Fruit fly (Drosophila melanogaster) whole organism, adult: ENCODE results near the gene EMC2A.

Source experiments
- CG11617 ChIP-seq: fragments of 200-800 bp; sonication (Bioruptor generic); optimal IDR thresholded peaks from 2 replicates; lab custom pipeline; 2017; ENCODE audit warnings: mild to moderate bottlenecking, missing biosample characterization, missing genetic modification reagents, missing genetic modification characterization
- CG12768 ChIP-seq: fragments of 200-800 bp; sonication (Bioruptor generic); optimal IDR thresholded peaks from 2 replicates; lab custom pipeline; 2017; ENCODE audit warnings: missing biosample characterization, missing genetic modification characterization, mild to moderate bottlenecking, moderate library complexity, missing genetic modification reagents
- CG14711 ChIP-seq: fragments of 200-800 bp; sonication (Bioruptor generic); optimal IDR thresholded peaks from 2 replicates; lab custom pipeline; 2018; ENCODE audit warnings: missing biosample characterization, mild to moderate bottlenecking, missing genetic modification characterization, moderate library complexity
- CG1620 ChIP-seq: fragments of 200-800 bp; sonication (Bioruptor generic); optimal IDR thresholded peaks from 2 replicates; lab custom pipeline; 2016; ENCODE audit warnings: missing biosample characterization, missing genetic modification characterization
- CG33017 ChIP-seq: fragments of 200-800 bp; sonication (Bioruptor generic); optimal IDR thresholded peaks from 2 replicates; lab custom pipeline; 2018; ENCODE audit warnings: missing biosample characterization, mild to moderate bottlenecking, missing genetic modification characterization, moderate library complexity
- CG5204 ChIP-seq: fragments of 200-800 bp; sonication (Bioruptor generic); optimal IDR thresholded peaks from 2 replicates; lab custom pipeline; 2016; ENCODE audit warnings: missing biosample characterization, missing genetic modification characterization
- CG7045 ChIP-seq: fragments of 200-800 bp; sonication (Bioruptor generic); optimal IDR thresholded peaks from 2 replicates; lab custom pipeline; 2017; ENCODE audit warnings: missing biosample characterization, mild to moderate bottlenecking, missing genetic modification characterization
- CG7101 ChIP-seq: fragments of 200-800 bp; sonication (Bioruptor generic); optimal IDR thresholded peaks from 2 replicates; lab custom pipeline; 2018; ENCODE audit warnings: missing biosample characterization, mild to moderate bottlenecking, missing genetic modification characterization, moderate library complexity
- Clk ChIP-seq: fragments of 200-800 bp; sonication (Bioruptor generic); optimal IDR thresholded peaks from 2 replicates; lab custom pipeline; 2017; ENCODE audit warnings: missing biosample characterization, missing genetic modification characterization
- Crg-1 ChIP-seq: fragments of 200-800 bp; sonication (Bioruptor generic); optimal IDR thresholded peaks from 2 replicates; lab custom pipeline; 2016; ENCODE audit warnings: missing biosample characterization, missing genetic modification characterization
- Hr96 ChIP-seq: fragments of 200-800 bp; sonication (Bioruptor generic); optimal IDR thresholded peaks from 2 replicates; lab custom pipeline; 2016; ENCODE audit warnings: missing biosample characterization, missing genetic modification characterization
- Mnt ChIP-seq: fragments of 200-800 bp; sonication (Bioruptor generic); optimal IDR thresholded peaks from 2 replicates; lab custom pipeline; 2016; ENCODE audit warnings: missing biosample characterization, mild to moderate bottlenecking, missing genetic modification characterization
- bab1 ChIP-seq: fragments of 200-800 bp; sonication (Bioruptor generic); optimal IDR thresholded peaks from 3 replicates; lab custom pipeline; 2019; ENCODE audit warnings: missing biosample characterization, mild to moderate bottlenecking, missing genetic modification characterization, moderate library complexity
- cic ChIP-seq: fragments of 200-800 bp; sonication (Bioruptor generic); optimal IDR thresholded peaks from 2 replicates; lab custom pipeline; 2017; ENCODE audit warnings: missing biosample characterization, mild to moderate bottlenecking, missing genetic modification characterization, moderate library complexity
- cnc ChIP-seq, 2 experiments: fragments of >200 bp; optimal IDR thresholded peaks; 2 replicates each; lab custom pipeline; 2017
- kay ChIP-seq: fragments of 200-800 bp; sonication (Bioruptor generic); peaks from one replicate; lab custom pipeline; 2016; ENCODE audit warnings: missing biosample characterization, missing genetic modification characterization, borderline replicate concordance
- ovo ChIP-seq: fragments of 200-800 bp; sonication (Bioruptor generic); optimal IDR thresholded peaks from 2 replicates; lab custom pipeline; 2016; ENCODE audit warnings: missing biosample characterization, missing genetic modification characterization
- pad ChIP-seq: fragments of 200-800 bp; sonication (Bioruptor generic); optimal IDR thresholded peaks from 3 replicates; lab custom pipeline; 2017; ENCODE audit warnings: missing biosample characterization, missing genetic modification characterization, mild to moderate bottlenecking, moderate library complexity, missing genetic modification reagents
- tj ChIP-seq: fragments of 200-800 bp; sonication (Bioruptor generic); optimal IDR thresholded peaks from 3 replicates; lab custom pipeline; 2017; ENCODE audit warnings: missing biosample characterization, mild to moderate bottlenecking, missing genetic modification characterization, moderate library complexity
- toe ChIP-seq: fragments of 200-800 bp; sonication (Bioruptor generic); optimal IDR thresholded peaks from 2 replicates; lab custom pipeline; 2016; ENCODE audit warnings: missing biosample characterization, missing genetic modification characterization

EMC2A gene

DNA sequence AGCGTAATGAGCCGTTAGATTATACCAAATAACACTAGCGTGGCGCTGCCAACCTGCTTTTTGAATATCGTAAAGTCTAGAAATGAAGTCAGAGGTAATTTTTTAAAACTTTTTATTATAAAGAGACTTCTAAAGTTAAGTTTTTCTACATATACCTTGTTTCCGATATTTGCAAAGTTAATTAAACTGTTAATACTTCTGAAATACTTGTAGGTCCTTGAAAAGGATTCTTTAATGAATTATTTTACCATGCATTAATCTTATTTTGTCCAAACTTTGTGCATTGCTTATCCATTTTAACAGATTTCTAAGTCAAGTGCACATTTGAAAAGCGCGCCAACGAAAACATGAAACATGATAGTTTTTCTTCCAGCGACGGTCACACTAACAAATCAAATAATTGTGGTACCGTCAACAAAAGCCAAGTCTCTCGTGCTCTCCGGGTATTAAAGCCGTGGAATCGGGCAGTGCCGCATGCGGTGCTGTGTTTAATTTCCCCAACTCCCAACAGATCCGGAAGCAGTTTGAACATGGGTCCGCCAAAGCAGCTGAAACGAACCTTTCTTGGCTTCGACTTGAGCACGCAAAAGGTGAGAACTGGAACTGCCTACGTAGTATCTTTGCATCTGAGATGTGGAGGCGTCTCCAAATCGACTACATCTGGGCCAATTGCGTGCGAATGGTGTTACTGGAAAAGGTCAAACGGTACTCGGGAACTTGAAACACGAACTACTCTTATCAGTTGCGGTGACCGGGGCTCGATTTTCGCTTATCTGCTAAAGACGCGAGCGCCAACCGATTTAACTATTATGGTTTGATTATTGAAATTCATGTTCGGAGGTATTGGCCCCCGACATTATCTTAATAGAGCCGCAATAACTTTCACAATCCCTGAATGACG, at the start of gene EMC2A, which contains the start of gene CG3534:
EMC2A (minus strand) TSS at position 13 of the 901 bp plus-strand sequence.
CG3534 (plus strand) TSS at position 388 of the 901 bp plus-strand sequence.
- peak; percentile 62 for TF ChIP-seq kay (GFP tag; lab: Kevin White, UChicago)
- TF ChIP-seq pad (GFP tag; lab: Kevin White, UChicago): peak; percentile 8
- TF ChIP-seq bab1 (GFP tag; lab: Kevin White, UChicago): peak; percentile 49
- TF ChIP-seq CG5204 (GFP tag; lab: Kevin White, UChicago): no peak
- TF ChIP-seq cnc (optimal IDR thresholded peaks at IDR 0.05; lab: Kevin White, UChicago): no peak
- peak; percentile 7 for TF ChIP-seq ovo (GFP tag; lab: Kevin White, UChicago)
- TF ChIP-seq CG33017 (tag; lab: Kevin White, UChicago): no peak
- TF ChIP-seq tj: no peak
- TF ChIP-seq CG12768: no peak
- no peak for TF ChIP-seq CG7045 (GFP tag; lab: Kevin White, UChicago)
- TF ChIP-seq CG14711: no peak
- TF ChIP-seq CG11617: no peak
- no peak for TF ChIP-seq Crg-1
- TF ChIP-seq CG1620: no peak
- TF ChIP-seq Clk (GFP tag; lab: Kevin White, UChicago): no peak
- no peak for TF ChIP-seq CG7101 (tag; lab: Kevin White, UChicago)
- TF ChIP-seq cic: no peak
- peak; percentile 24 for TF ChIP-seq toe
- no peak for TF ChIP-seq Hr96 (GFP tag; lab: Kevin White, UChicago)
- TF ChIP-seq Mnt: peak; percentile 13

DNA sequence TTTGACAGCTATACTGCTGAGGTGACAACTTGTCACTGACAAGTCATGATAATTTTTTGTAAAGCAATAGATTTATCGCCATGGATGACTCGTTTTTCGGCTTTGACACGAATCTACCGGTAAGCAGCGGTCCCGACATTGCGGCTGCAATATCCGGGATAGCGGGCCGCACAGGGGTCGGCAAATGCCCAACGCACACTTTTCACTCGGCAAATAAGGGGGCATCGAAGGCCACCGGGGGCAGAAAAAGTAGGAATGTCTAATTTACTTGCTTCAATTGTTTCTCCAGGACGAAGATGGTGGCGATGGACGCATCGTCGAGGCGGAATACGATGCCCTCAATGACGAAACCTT, 47.7 kb upstream of the EMC2A start:
- TF ChIP-seq Crg-1: no peak
- no peak for TF ChIP-seq CG7045 (GFP tag; lab: Kevin White, UChicago)
- no peak for TF ChIP-seq CG12768
- TF ChIP-seq CG33017 (tag; lab: Kevin White, UChicago): no peak
- no peak for TF ChIP-seq CG1620
- TF ChIP-seq ovo (GFP tag; lab: Kevin White, UChicago): no peak
- TF ChIP-seq CG5204 (GFP tag; lab: Kevin White, UChicago): no peak

DNA sequence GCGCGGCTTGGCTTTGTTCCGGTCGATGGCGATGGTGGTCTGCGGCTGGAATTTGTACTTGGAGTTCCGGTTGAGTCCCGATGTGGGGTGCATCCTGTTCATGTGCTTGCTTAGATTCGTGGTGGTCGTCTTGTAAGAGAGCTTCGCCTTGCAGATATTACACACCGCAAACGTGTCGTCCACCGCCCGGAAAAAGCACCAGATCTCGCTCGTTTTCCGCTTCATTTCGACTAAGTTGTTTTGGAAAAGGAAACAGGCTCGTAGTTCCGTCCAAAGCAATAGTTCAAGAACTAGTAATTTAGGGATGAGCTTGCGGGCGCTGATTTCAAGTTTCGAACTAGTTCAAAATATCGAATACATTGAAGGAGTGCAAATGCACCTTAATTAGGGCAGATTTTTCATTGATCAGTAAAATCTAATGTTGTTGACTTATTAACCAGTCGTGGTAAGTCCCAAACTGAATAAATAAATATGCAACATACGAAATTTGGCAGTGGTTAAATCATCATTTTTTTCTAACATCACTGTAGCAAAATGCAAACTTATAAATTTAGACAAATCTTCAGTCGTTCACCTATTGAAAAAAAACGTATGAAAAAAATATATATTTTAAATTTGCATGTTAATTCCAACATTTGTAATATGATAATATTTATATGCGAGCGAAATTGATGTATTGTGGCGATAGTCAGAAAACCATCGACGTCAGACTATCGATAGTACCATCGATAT, 47.1 kb upstream of the EMC2A start, which contains the start of the genes bdwf and Patr-1:
bdwf (minus strand) TSS at position 299 of the 732 bp plus-strand sequence.
Patr-1 (plus strand) TSS at position 727 of the 732 bp plus-strand sequence.
- TF ChIP-seq CG1620 (peak; percentile 41), CG5204 (GFP tag; lab: Kevin White, UChicago) (peak; percentile 50), kay (GFP tag; lab: Kevin White, UChicago) (peak; percentile 38), ovo (GFP tag; lab: Kevin White, UChicago) (no peak), cnc (optimal IDR thresholded peaks at IDR 0.05; lab: Kevin White, UChicago) (no peak), cic (no peak), CG7045 (GFP tag; lab: Kevin White, UChicago) (no peak), Crg-1 (peak; percentile 11), Mnt (peak; percentile 17), bab1 (GFP tag; lab: Kevin White, UChicago) (no peak), CG11617 (peak; percentile 38), CG14711 (peak; percentile 2), CG33017 (tag; lab: Kevin White, UChicago) (no peak), CG12768 (no peak), pad (GFP tag; lab: Kevin White, UChicago) (peak; percentile 31), toe (no peak), Hr96 (GFP tag; lab: Kevin White, UChicago) (no peak), Clk (GFP tag; lab: Kevin White, UChicago) (no peak), tj (peak; percentile 95), CG7101 (tag; lab: Kevin White, UChicago) (no peak)

DNA sequence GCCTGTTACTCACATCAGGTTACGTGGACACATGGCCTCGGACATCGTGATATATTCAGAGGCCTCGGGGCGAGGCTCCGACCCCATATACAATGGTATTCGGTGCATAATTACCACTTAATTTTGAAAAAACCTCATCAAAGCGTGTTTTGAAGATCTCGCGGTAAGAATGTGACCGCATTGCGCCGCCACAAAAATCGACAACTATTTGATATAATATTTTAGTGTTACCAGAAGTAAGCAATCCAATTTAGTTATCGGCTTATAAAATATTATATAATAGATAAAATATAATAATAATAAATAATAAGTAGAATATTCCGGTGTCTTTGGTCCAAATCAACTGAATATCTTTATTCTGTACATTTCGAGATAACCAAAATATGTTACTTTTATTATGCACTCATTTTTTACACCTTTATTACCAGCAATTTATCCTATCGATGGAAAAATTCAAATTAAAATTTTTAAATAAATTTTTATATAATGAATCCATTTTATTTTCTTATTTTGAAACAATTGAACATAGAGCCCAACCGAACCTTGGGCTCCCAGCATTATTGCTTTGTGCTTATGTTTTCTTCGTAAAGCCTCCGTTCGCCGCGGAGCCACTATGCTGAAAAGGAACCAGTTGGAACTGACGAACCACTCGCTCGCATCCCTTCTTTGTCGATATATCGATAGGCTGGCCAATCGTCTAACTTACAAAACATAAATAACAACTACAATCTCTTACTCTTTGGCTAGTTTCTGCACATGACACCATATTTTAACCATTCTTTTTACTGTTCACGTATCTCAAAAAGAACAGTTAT, 44.3 kb upstream of the EMC2A start, which contains the start of the genes CG18213 and Trm7-32:
CG18213 (minus strand) TSS at position 211 of the 815 bp plus-strand sequence.
Trm7-32 (plus strand) TSS at position 690 of the 815 bp plus-strand sequence.
- TF ChIP-seq CG14711 (no peak), bab1 (GFP tag; lab: Kevin White, UChicago) (peak; percentile 2), toe (peak; percentile 19), Mnt (peak; percentile 48), tj (peak; percentile 2)

DNA sequence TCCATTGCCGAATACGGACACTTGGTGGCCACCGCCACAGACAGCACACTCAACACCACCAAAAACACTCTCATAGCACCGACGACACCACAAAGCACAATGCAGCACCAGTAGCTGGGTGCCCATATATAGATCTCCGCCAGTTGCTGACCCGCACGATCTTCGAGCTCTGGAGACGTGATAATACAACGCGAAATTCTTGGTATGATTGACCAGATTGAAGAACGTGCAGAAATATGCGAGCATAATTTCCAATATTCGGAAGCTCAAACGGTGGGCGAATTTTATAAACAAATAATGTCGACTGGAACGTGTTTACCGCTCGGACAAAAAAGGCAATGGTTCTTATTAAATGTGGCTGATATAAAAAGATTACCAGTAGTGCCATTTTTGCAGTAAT, 40.1 kb upstream of the EMC2A start, which contains the start of gene CG4009:
CG4009 (minus strand) TSS at position 101 of the 400 bp plus-strand sequence.
- TF ChIP-seq Crg-1 (no peak), CG7101 (tag; lab: Kevin White, UChicago) (no peak), cic (no peak), CG33017 (tag; lab: Kevin White, UChicago) (no peak), CG11617 (no peak), Hr96 (GFP tag; lab: Kevin White, UChicago) (no peak), CG12768 (no peak), CG1620 (no peak), Mnt (no peak), toe (no peak), CG14711 (no peak), ovo (GFP tag; lab: Kevin White, UChicago) (no peak), Clk (GFP tag; lab: Kevin White, UChicago) (no peak), tj (no peak), pad (GFP tag; lab: Kevin White, UChicago) (no peak), CG5204 (GFP tag; lab: Kevin White, UChicago) (no peak), CG7045 (GFP tag; lab: Kevin White, UChicago) (no peak)
